Fruit fly (Drosophila melanogaster): ENCODE results near the gene ppk31.
A peak's percentile ranks its signal among the peaks of the same experiment; 100 is the strongest.

The ppk31 gene

dm6 chr3R:27203856-27204255, 40.9 kb downstream of the ppk31 start:
- TF ChIP-seq tai (GFP tag; optimal IDR thresholded peaks at IDR 0.05) (no peak), Rel (GFP tag; optimal IDR thresholded peaks at IDR 0.05) (no peak), Rel (tag; optimal IDR thresholded peaks at IDR 0.05) (no peak), fru (GFP tag; optimal IDR thresholded peaks at IDR 0.05) (no peak), rgr (GFP tag; optimal IDR thresholded peaks at IDR 0.05) (no peak), GATAd (GFP tag; optimal IDR thresholded peaks at IDR 0.05) (no peak), usp (GFP tag; optimal IDR thresholded peaks at IDR 0.05) (no peak), jim (GFP tag; optimal IDR thresholded peaks at IDR 0.05) (no peak), dsf (GFP tag; optimal IDR thresholded peaks at IDR 0.05; ENCODE audit: borderline replicate concordance) (no peak), pan (optimal IDR thresholded peaks at IDR 0.05) (no peak), HLH106 (tag; optimal IDR thresholded peaks at IDR 0.05) (no peak), dmrt93B (GFP tag; optimal IDR thresholded peaks at IDR 0.05) (no peak)

- TF ChIP-seq fru (GFP tag; optimal IDR thresholded peaks at IDR 0.05) (peak; percentile 28), Sp1 (GFP tag; optimal IDR thresholded peaks at IDR 0.05) (peak; percentile 24), br (GFP tag; optimal IDR thresholded peaks at IDR 0.05) (no peak), CG9705 (GFP tag; optimal IDR thresholded peaks at IDR 0.05) (peak; percentile 13), Mio (GFP tag; optimal IDR thresholded peaks at IDR 0.05) (no peak), rgr (GFP tag; optimal IDR thresholded peaks at IDR 0.05) (peak; percentile 10), Vsx2 (GFP tag; optimal IDR thresholded peaks at IDR 0.05; ENCODE audit: partially characterized antibody) (no peak), pan (optimal IDR thresholded peaks at IDR 0.05) (no peak), OdsH (GFP tag; optimal IDR thresholded peaks at IDR 0.05) (peak; percentile 29), dmrt93B (GFP tag; optimal IDR thresholded peaks at IDR 0.05) (peak; percentile 48), psq (GFP tag; optimal IDR thresholded peaks at IDR 0.05) (peak; percentile 36), foxo (GFP tag; optimal IDR thresholded peaks at IDR 0.05) (peak in 1 of 2 experiments; percentile 49), h (GFP tag; optimal IDR thresholded peaks at IDR 0.05) (peak; percentile 19), HLH106 (tag; optimal IDR thresholded peaks at IDR 0.05) (peak; percentile 56), sv (GFP tag; optimal IDR thresholded peaks at IDR 0.05) (no peak), CG32264 (GFP tag; optimal IDR thresholded peaks at IDR 0.05) (no peak), usp (GFP tag; optimal IDR thresholded peaks at IDR 0.05) (no peak), sage (GFP tag; optimal IDR thresholded peaks at IDR 0.05) (peak; percentile 8), N (GFP tag; optimal IDR thresholded peaks at IDR 0.05) (no peak)
Observed at dm6 chr3R:27204694-27205414, 41.9 kb downstream of the ppk31 start.

- TF ChIP-seq psq (GFP tag; optimal IDR thresholded peaks at IDR 0.05): no peak
- peak; percentile 44 for TF ChIP-seq Hr83 (GFP tag; optimal IDR thresholded peaks at IDR 0.05; ENCODE audit: poor library complexity, severe bottlenecking)
- no peak for TF ChIP-seq h (GFP tag; optimal IDR thresholded peaks at IDR 0.05)
- TF ChIP-seq lola (GFP tag; optimal IDR thresholded peaks at IDR 0.05): no peak
- no peak for TF ChIP-seq pan (optimal IDR thresholded peaks at IDR 0.05)
Observed at dm6 chr3R:27208724-27209343, 45.9 kb downstream of the ppk31 start.

dm6 chr3R:27209561-27210275, 46.8 kb downstream of the ppk31 start:
- TF ChIP-seq Hnf4 (GFP tag; optimal IDR thresholded peaks at IDR 0.05) (no peak), CrebA (GFP tag; optimal IDR thresholded peaks at IDR 0.05; ENCODE audit: borderline replicate concordance) (no peak), N (GFP tag; optimal IDR thresholded peaks at IDR 0.05) (no peak), dl (GFP tag; optimal IDR thresholded peaks at IDR 0.05; ENCODE audit: insufficient read depth in 1 of 2, partially characterized antibody in 2 of 2) (no peak)

All from whole organism, wandering third instar larva.